Fruit fly (Drosophila melanogaster): ENCODE results near the gene mamo.

DNA sequence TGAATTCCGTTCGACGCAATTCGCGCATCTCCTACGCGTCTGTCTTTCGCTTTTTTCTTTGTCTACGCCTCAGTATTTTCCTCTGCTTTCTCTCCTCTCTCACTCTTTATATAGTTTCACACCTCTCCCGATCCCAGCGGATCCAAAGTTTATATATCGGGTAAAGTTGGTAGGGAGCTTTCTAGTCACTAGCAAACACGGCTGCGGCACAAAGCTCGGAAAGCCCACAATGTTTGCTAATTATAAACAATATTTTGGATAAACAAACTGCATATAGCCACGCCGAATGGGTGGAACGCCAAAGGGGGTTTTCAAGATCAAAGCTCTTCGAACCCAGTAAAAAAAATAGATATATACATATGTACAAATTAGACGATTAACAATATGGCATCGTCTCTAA, 150.3 kb downstream of the mamo start:
- no peak for TF ChIP-seq Crg-1 (GFP tag; optimal IDR thresholded peaks at IDR 0.05)
- TF ChIP-seq CG5204 (GFP tag; optimal IDR thresholded peaks at IDR 0.05) = no peak
- peak; percentile 19 for TF ChIP-seq CG11617 (GFP tag; optimal IDR thresholded peaks at IDR 0.05)
- TF ChIP-seq CG14711 (tag; optimal IDR thresholded peaks at IDR 0.05) = peak; percentile 42
- TF ChIP-seq pad (GFP tag; optimal IDR thresholded peaks at IDR 0.05) = peak; percentile 29
- peak; percentile 47 for TF ChIP-seq CG33017 (tag; optimal IDR thresholded peaks at IDR 0.05)
- TF ChIP-seq CG1620 (GFP tag; optimal IDR thresholded peaks at IDR 0.05) = no peak
- TF ChIP-seq CG12768 (GFP tag; optimal IDR thresholded peaks at IDR 0.05) = peak; percentile 67
- TF ChIP-seq toe (GFP tag; optimal IDR thresholded peaks at IDR 0.05) = peak; percentile 19

Data from whole organism, adult.